Fruit fly (Drosophila melanogaster): Measurements from ENCODE around the gene CG4884.
"Not testable (repeated sequence)": the region's sequence is repeated elsewhere in the genome, so short reads cannot be mapped to it uniquely, and the experiment has no call there.

The CG4884 gene

DNA sequence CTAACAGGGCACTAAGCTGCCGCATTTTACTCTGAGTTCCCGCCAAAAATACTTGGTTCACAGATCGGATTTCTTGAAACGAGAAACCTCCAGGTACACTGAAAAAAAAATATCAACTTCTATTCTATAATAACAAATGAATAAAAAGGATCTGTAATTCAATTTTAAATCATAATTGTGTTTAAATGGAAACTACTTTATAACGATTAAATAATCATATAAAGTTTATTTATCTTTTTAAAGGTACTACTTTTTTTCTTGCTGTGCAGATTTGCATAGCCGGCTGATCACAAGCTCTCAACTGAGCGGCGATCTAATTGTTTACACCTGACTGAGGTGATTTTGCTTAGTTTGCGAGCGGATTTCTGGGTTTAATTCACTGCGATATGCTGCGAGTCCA lies 28.3 kb upstream of the CG4884 start:
- peak; percentile 78 for TF ChIP-seq CG14711 (tag; optimal IDR thresholded peaks at IDR 0.05)
- TF ChIP-seq CG33017 (tag; optimal IDR thresholded peaks at IDR 0.05), result peak; percentile 36
- TF ChIP-seq CG11617 (GFP tag; optimal IDR thresholded peaks at IDR 0.05), result peak; percentile 63
- TF ChIP-seq Clk (GFP tag; optimal IDR thresholded peaks at IDR 0.05), result no peak
- TF ChIP-seq Crg-1 (GFP tag; optimal IDR thresholded peaks at IDR 0.05), result no peak
- peak; percentile 78 for TF ChIP-seq CG7101 (tag; optimal IDR thresholded peaks at IDR 0.05)
- peak; percentile 15 for TF ChIP-seq bab1 (GFP tag; optimal IDR thresholded peaks at IDR 0.05)
- TF ChIP-seq tj (GFP tag; optimal IDR thresholded peaks at IDR 0.05), result peak; percentile 42
- no peak for TF ChIP-seq CG1620 (GFP tag; optimal IDR thresholded peaks at IDR 0.05)
- TF ChIP-seq CG7045 (GFP tag; optimal IDR thresholded peaks at IDR 0.05), result peak; percentile 57

DNA sequence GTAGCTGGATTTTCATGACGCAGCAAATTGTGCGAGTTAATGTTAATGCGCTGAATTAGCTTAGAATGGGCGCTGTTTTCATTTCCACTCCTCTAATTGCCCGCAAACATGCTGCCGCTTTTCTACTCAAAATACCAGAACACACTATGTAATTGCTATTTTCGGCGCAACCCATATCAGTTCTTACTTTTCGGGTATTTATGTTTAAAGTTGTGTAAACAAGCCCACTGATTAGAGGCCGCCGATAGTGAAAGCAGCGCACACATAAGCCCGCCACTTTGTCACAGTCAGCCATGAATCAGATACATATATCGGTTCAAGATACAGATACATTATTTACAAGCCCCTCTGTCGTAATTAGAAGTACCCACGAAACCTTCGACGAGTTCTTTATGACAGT lies 27.7 kb upstream of the CG4884 start:
- TF ChIP-seq CG7101 (tag; optimal IDR thresholded peaks at IDR 0.05), result no peak
- TF ChIP-seq tj (GFP tag; optimal IDR thresholded peaks at IDR 0.05), result peak; percentile 47

DNA sequence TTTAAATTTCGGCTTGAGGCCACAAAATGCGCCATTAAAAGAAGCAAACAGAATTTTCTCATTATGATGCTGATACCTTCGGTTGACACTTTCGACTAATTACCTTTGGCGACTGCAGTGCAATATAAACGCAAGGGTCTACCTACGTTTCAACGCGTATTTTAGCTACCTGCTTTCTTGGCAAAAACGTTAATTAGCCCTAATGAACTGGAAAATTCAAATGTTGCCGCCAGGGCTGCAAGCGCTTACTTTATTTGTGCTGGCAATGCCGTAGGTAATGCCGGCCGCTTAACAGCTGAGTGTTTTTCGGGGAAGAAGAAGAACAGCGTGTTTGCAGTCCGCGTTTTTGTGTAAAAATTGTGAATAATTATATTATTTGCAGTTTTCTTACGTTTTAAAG lies 4.1 kb upstream of the CG4884 start, which contains the start of the genes CG31131 and CG4849:
Gene CG31131 (minus strand): TSS at position 101 of the 400 bp plus-strand sequence.
Gene CG4849 (plus strand): TSS at position 297 of the 400 bp plus-strand sequence.
- TF ChIP-seq CG7045 (GFP tag; optimal IDR thresholded peaks at IDR 0.05); CG14711 (tag; optimal IDR thresholded peaks at IDR 0.05); bab1 (GFP tag; optimal IDR thresholded peaks at IDR 0.05): not testable (repeated sequence)

DNA sequence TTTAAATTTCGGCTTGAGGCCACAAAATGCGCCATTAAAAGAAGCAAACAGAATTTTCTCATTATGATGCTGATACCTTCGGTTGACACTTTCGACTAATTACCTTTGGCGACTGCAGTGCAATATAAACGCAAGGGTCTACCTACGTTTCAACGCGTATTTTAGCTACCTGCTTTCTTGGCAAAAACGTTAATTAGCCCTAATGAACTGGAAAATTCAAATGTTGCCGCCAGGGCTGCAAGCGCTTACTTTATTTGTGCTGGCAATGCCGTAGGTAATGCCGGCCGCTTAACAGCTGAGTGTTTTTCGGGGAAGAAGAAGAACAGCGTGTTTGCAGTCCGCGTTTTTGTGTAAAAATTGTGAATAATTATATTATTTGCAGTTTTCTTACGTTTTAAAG lies 1.4 kb upstream of the CG4884 start, which contains the start of gene CG31253:
Gene CG31253 (minus strand): TSS at position 101 of the 400 bp plus-strand sequence.
- not testable (repeated sequence) for TF ChIP-seq tj (GFP tag; optimal IDR thresholded peaks at IDR 0.05); CG7101 (tag; optimal IDR thresholded peaks at IDR 0.05); pad (GFP tag; optimal IDR thresholded peaks at IDR 0.05)

- TF ChIP-seq cic (GFP tag; optimal IDR thresholded peaks at IDR 0.05) (no peak), toe (GFP tag; optimal IDR thresholded peaks at IDR 0.05) (no peak), tj (GFP tag; optimal IDR thresholded peaks at IDR 0.05) (no peak), CG7101 (tag; optimal IDR thresholded peaks at IDR 0.05) (no peak), CG5204 (GFP tag; optimal IDR thresholded peaks at IDR 0.05) (no peak), kay (GFP tag; ENCODE audit: borderline replicate concordance) (no peak), pad (GFP tag; optimal IDR thresholded peaks at IDR 0.05) (no peak), cnc (optimal IDR thresholded peaks at IDR 0.05) (no peak), CG14711 (tag; optimal IDR thresholded peaks at IDR 0.05) (no peak), CG7045 (GFP tag; optimal IDR thresholded peaks at IDR 0.05) (no peak), bab1 (GFP tag; optimal IDR thresholded peaks at IDR 0.05) (no peak), CG33017 (tag; optimal IDR thresholded peaks at IDR 0.05) (no peak), CG11617 (GFP tag; optimal IDR thresholded peaks at IDR 0.05) (no peak)
Observed at dm6 chr3R:27957967-27958366, 1.1 kb downstream of the CG4884 start.

DNA sequence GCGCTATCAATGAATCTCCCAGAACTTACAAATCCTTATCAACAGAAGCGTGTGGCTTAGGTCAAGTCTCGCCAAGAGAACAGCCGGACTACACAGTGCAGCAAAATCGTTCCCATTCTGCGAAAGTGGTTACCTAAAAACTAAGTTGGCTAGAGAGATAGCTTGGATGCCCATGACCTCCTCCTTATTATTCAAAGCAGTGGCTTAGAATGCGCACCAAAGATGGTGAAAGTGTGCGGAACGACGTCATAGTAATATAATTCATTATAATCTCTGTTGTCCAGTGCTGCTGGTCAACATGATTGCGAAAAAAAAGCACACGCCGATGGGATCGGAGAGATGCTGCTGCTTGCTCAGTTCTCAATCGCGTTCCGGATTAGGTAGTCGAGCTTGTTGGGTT lies 4.5 kb downstream of the CG4884 start, which contains the start of gene Nep7:
Gene Nep7 (plus strand): TSS at position 385 of the 400 bp plus-strand sequence.
- TF ChIP-seq cic (GFP tag; optimal IDR thresholded peaks at IDR 0.05) (peak; percentile 97), CG12768 (GFP tag; optimal IDR thresholded peaks at IDR 0.05) (peak; percentile 16), Clk (GFP tag; optimal IDR thresholded peaks at IDR 0.05) (no peak), CG7101 (tag; optimal IDR thresholded peaks at IDR 0.05) (peak; percentile 26), Crg-1 (GFP tag; optimal IDR thresholded peaks at IDR 0.05) (no peak), CG14711 (tag; optimal IDR thresholded peaks at IDR 0.05) (no peak), CG1620 (GFP tag; optimal IDR thresholded peaks at IDR 0.05) (no peak), Mnt (GFP tag; optimal IDR thresholded peaks at IDR 0.05) (no peak), tj (GFP tag; optimal IDR thresholded peaks at IDR 0.05) (no peak), pad (GFP tag; optimal IDR thresholded peaks at IDR 0.05) (no peak), CG33017 (tag; optimal IDR thresholded peaks at IDR 0.05) (peak; percentile 30), kay (GFP tag; ENCODE audit: borderline replicate concordance) (no peak), CG7045 (GFP tag; optimal IDR thresholded peaks at IDR 0.05) (no peak), ovo (GFP tag; optimal IDR thresholded peaks at IDR 0.05) (no peak), cnc (optimal IDR thresholded peaks at IDR 0.05) (no peak), CG5204 (GFP tag; optimal IDR thresholded peaks at IDR 0.05) (no peak), CG11617 (GFP tag; optimal IDR thresholded peaks at IDR 0.05) (no peak), Hr96 (GFP tag; optimal IDR thresholded peaks at IDR 0.05) (no peak), toe (GFP tag; optimal IDR thresholded peaks at IDR 0.05) (no peak), bab1 (GFP tag; optimal IDR thresholded peaks at IDR 0.05) (no peak)

DNA sequence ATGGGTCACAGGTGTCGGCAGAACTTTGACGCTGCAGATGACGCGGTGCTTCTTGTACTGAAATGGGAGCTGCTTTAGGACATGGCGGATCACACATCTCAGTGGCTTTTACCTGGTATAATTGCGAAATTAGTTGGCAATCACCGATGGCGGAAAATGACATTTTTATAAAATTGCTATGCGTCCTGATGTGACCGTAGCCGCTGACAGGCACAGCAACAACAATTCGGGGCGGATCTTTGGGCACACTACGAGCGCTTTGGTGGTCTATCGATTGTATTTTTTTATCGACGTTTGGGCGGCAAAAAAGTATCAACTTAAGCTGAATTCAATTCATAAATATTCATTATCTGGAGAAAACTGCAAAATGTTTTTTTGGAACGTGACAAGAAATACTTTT lies 5.2 kb downstream of the CG4884 start, which contains the start of gene CG4951:
Gene CG4951 (minus strand): TSS at position 223 of the 400 bp plus-strand sequence.
- TF ChIP-seq bab1 (GFP tag; optimal IDR thresholded peaks at IDR 0.05) (peak; percentile 31), CG7045 (GFP tag; optimal IDR thresholded peaks at IDR 0.05) (no peak), tj (GFP tag; optimal IDR thresholded peaks at IDR 0.05) (no peak)

dm6 chr3R:27948421-27948906 lies 10.6 kb downstream of the CG4884 start, which contains the start of gene Gp93:
Gp93 (plus strand) TSS chr3R:27948711.
- no peak for TF ChIP-seq kay (GFP tag; ENCODE audit: borderline replicate concordance)
- TF ChIP-seq Mnt (GFP tag; optimal IDR thresholded peaks at IDR 0.05), result peak; percentile 71
- TF ChIP-seq Crg-1 (GFP tag; optimal IDR thresholded peaks at IDR 0.05), result peak; percentile 68
- no peak for TF ChIP-seq toe (GFP tag; optimal IDR thresholded peaks at IDR 0.05)
- peak; percentile 58 for TF ChIP-seq CG7101 (tag; optimal IDR thresholded peaks at IDR 0.05)
- no peak for TF ChIP-seq pad (GFP tag; optimal IDR thresholded peaks at IDR 0.05)
- no peak for TF ChIP-seq cnc (optimal IDR thresholded peaks at IDR 0.05)
- no peak for TF ChIP-seq Hr96 (GFP tag; optimal IDR thresholded peaks at IDR 0.05)
- peak; percentile 48 for TF ChIP-seq CG33017 (tag; optimal IDR thresholded peaks at IDR 0.05)
- peak; percentile 45 for TF ChIP-seq cic (GFP tag; optimal IDR thresholded peaks at IDR 0.05)
- peak; percentile 38 for TF ChIP-seq CG1620 (GFP tag; optimal IDR thresholded peaks at IDR 0.05)
- peak; percentile 14 for TF ChIP-seq Clk (GFP tag; optimal IDR thresholded peaks at IDR 0.05)
- peak; percentile 51 for TF ChIP-seq CG12768 (GFP tag; optimal IDR thresholded peaks at IDR 0.05)
- TF ChIP-seq ovo (GFP tag; optimal IDR thresholded peaks at IDR 0.05), result peak; percentile 2
- TF ChIP-seq tj (GFP tag; optimal IDR thresholded peaks at IDR 0.05), result peak; percentile 17
- no peak for TF ChIP-seq CG5204 (GFP tag; optimal IDR thresholded peaks at IDR 0.05)
- peak; percentile 40 for TF ChIP-seq CG14711 (tag; optimal IDR thresholded peaks at IDR 0.05)
- peak; percentile 42 for TF ChIP-seq CG7045 (GFP tag; optimal IDR thresholded peaks at IDR 0.05)
- peak; percentile 46 for TF ChIP-seq CG11617 (GFP tag; optimal IDR thresholded peaks at IDR 0.05)
- peak; percentile 70 for TF ChIP-seq bab1 (GFP tag; optimal IDR thresholded peaks at IDR 0.05)

Data from whole organism, adult.